Worm (Caenorhabditis elegans) whole organism, L4 larva: ENCODE data around the gene K06H7.7.

ENCODE experiments used
- lin-13 ChIP-seq: fragments of 150-350 bp; optimal IDR thresholded peaks from 2 replicates; lab custom pipeline; 2014; ENCODE audit warnings: missing biosample characterization, missing genetic modification reagents, missing genetic modification characterization
- lin-15B ChIP-seq: fragments of 150-350 bp; sonication (generic microtip); optimal IDR thresholded peaks from 3 replicates; lab custom pipeline; 2014; ENCODE audit warnings: missing biosample characterization, missing genetic modification characterization
- lsy-2 ChIP-seq, 2 experiments: fragments of 150-350 bp in 1 of 2; sonication (generic microtip) in 1 of 2; optimal IDR thresholded peaks; 2 replicates each; lab custom pipeline; 2014 to 2017; ENCODE audit warnings: missing biosample characterization in 2 of 2, missing genetic modification characterization in 2 of 2
- unc-130 ChIP-seq: sonication (generic microtip); optimal IDR thresholded peaks from 2 replicates; lab custom pipeline; 2016; ENCODE audit warnings: missing genetic modification reagents, missing genetic modification characterization, missing compliant biosample characterization
- zip-11 ChIP-seq: fragments of 200-800 bp; sonication (Bioruptor generic); IDR thresholded peaks from 2 replicates; pipeline ENCODE4 v1.3.6; 2022; ENCODE audit warnings: missing genetic modification characterization, missing compliant biosample characterization

- TF ChIP-seq unc-130 (no peak), lin-15B (no peak), zip-11 (GFP tag; lab: Robert Waterston, UW) (no peak), lsy-2 (tag; optimal IDR thresholded peaks at IDR 0.05; lab: Kevin White, UChicago) (no peak), lin-13 (GFP tag; lab: Kevin White, UChicago) (no peak)
These were observed 33.4 kb downstream of the K06H7.7 start for ce11 chrIII:8051838-8052237.
